Worm (Caenorhabditis elegans) whole organism, young adult: ENCODE data around the gene C13C4.6.

ENCODE experiments used
- F33H1.4 ChIP-seq: fragments of 200-800 bp; sonication (Bioruptor generic); IDR thresholded peaks from 2 replicates; pipeline ENCODE4 v1.3.6; 2022; ENCODE audit warnings: missing genetic modification reagents, missing genetic modification characterization, missing compliant biosample characterization
- F55B11.4 ChIP-seq: sonication (generic microtip); optimal IDR thresholded peaks from 2 replicates; lab custom pipeline; 2016; ENCODE audit warnings: missing compliant biosample characterization, missing genetic modification characterization, borderline replicate concordance; ENCODE audit not compliant: insufficient read depth
- attf-5 ChIP-seq: fragments of 200-800 bp; sonication (Bioruptor generic); optimal IDR thresholded peaks from 2 replicates; lab custom pipeline; 2018; ENCODE audit warnings: mild to moderate bottlenecking, missing genetic modification characterization, missing compliant biosample characterization
- lir-1 ChIP-seq: fragments of 200-800 bp; sonication (Bioruptor generic); conservative IDR thresholded peaks from 2 replicates; pipeline ENCODE4 v1.3.6; 2022; ENCODE audit warnings: missing genetic modification reagents, missing genetic modification characterization, missing compliant biosample characterization
- nhr-27 ChIP-seq: fragments of 200-800 bp; sonication (Bioruptor generic); optimal IDR thresholded peaks from 2 replicates; lab custom pipeline; 2018; ENCODE audit warnings: mild to moderate bottlenecking, missing genetic modification characterization, moderate library complexity, missing compliant biosample characterization
- sdz-38 ChIP-seq: sonication (generic microtip); optimal IDR thresholded peaks from 2 replicates; lab custom pipeline; 2016; ENCODE audit warnings: missing genotype, missing genetic modification characterization, missing compliant biosample characterization
- snpc-4 ChIP-seq, 5 experiments: fragments of 150-350 bp in 1 of 5; sonication (generic microtip) in 4 of 5; optimal IDR thresholded peaks; 2 replicates each; lab custom pipeline; 2014 to 2018; ENCODE audit warnings: missing genetic modification characterization in 5 of 5, missing biosample characterization in 3 of 5, antibody characterized with exemption in 2 of 5, mild to moderate bottlenecking in 2 of 5, missing compliant biosample characterization in 2 of 5, missing genotype in 2 of 5, moderate library complexity in 2 of 5, missing genetic modification reagents in 1 of 5
- sptf-2 ChIP-seq: fragments of 200-800 bp; sonication (Bioruptor generic); optimal IDR thresholded peaks from 2 replicates; lab custom pipeline; 2018; ENCODE audit warnings: mild to moderate bottlenecking, missing genetic modification characterization, missing compliant biosample characterization
- unc-62 ChIP-seq: fragments of 150-350 bp; optimal IDR thresholded peaks from 2 replicates; lab custom pipeline; 2014; ENCODE audit warnings: missing biosample characterization, missing genetic modification reagents, missing genetic modification characterization
- ztf-18 ChIP-seq: sonication (generic microtip); optimal IDR thresholded peaks from 2 replicates; lab custom pipeline; 2016; ENCODE audit warnings: missing genotype, mild to moderate bottlenecking, missing genetic modification characterization, missing compliant biosample characterization

- no peak for TF ChIP-seq snpc-4 (GFP tag; optimal IDR thresholded peaks at IDR 0.05; lab: Kevin White, UChicago)
- no peak for TF ChIP-seq snpc-4 (tag; optimal IDR thresholded peaks at IDR 0.05; lab: Kevin White, UChicago)
- TF ChIP-seq F33H1.4 (GFP tag; lab: Robert Waterston, UW) = no peak
- TF ChIP-seq lir-1 (GFP tag; lab: Robert Waterston, UW) = no peak
- no peak for TF ChIP-seq sdz-38 (tag; lab: Kevin White, UChicago)
- TF ChIP-seq ztf-18 (tag; lab: Kevin White, UChicago) = no peak
- TF ChIP-seq unc-62 (GFP tag; lab: Kevin White, UChicago) = no peak
- TF ChIP-seq nhr-27 (tag; lab: Kevin White, UChicago) = no peak
- no peak for TF ChIP-seq attf-5 (GFP tag; lab: Kevin White, UChicago)
- no peak for TF ChIP-seq F55B11.4 (tag; lab: Kevin White, UChicago)
- TF ChIP-seq sptf-2 (GFP tag; lab: Kevin White, UChicago) = no peak
Observed at ce11 chrV:12167653-12168052, 46.3 kb downstream of the C13C4.6 start, which contains the start of gene col-37.
